Fruit fly (Drosophila melanogaster) whole organism, embryonic: Measurements from ENCODE around the gene CG32187.
A peak's percentile ranks its signal among the peaks of the same experiment; 100 is the strongest.

Experiments
- Ada2b ChIP-seq: fragments of 200-800 bp; sonication (Bioruptor generic); IDR thresholded peaks from 2 replicates; pipeline ENCODE4 v1.3.6; 2022; ENCODE audit warnings: missing biosample characterization, missing genetic modification characterization
- Adf1 ChIP-seq: fragments of 200-800 bp; sonication (Bioruptor generic); IDR thresholded peaks from 2 replicates; pipeline ENCODE4 v1.3.6; 2022; ENCODE audit warnings: missing biosample characterization, missing genetic modification characterization
- CG10462 ChIP-seq: fragments of 200-800 bp; sonication (Bioruptor generic); optimal IDR thresholded peaks from 2 replicates; lab custom pipeline; 2016; ENCODE audit warnings: missing biosample characterization, missing genetic modification characterization
- CG12744 ChIP-seq: fragments of 200-800 bp; sonication (Bioruptor generic); optimal IDR thresholded peaks from 2 replicates; lab custom pipeline; 2016; ENCODE audit warnings: missing biosample characterization, missing genetic modification characterization
- CG13894 ChIP-seq: fragments of 200-800 bp; sonication (Bioruptor generic); optimal IDR thresholded peaks from 3 replicates; lab custom pipeline; 2018; ENCODE audit warnings: missing biosample characterization, mild to moderate bottlenecking, missing genetic modification characterization, moderate library complexity
- CG15269 ChIP-seq: fragments of 200-800 bp; sonication (Bioruptor generic); optimal IDR thresholded peaks from 2 replicates; lab custom pipeline; 2018; ENCODE audit warnings: missing biosample characterization, mild to moderate bottlenecking, missing genetic modification characterization, moderate library complexity
- CG17385 ChIP-seq: fragments of 200-800 bp; sonication (Bioruptor generic); optimal IDR thresholded peaks from 3 replicates; lab custom pipeline; 2018; ENCODE audit warnings: missing biosample characterization, mild to moderate bottlenecking, missing genetic modification characterization
- CG30020 ChIP-seq: fragments of 200-800 bp; optimal IDR thresholded peaks from 2 replicates; lab custom pipeline; 2019; ENCODE audit warnings: missing biosample characterization, mild to moderate bottlenecking, missing genetic modification characterization, moderate library complexity
- CG3281 ChIP-seq: fragments of 200-800 bp; sonication (Bioruptor generic); optimal IDR thresholded peaks from 3 replicates; lab custom pipeline; 2017; ENCODE audit warnings: missing biosample characterization, mild to moderate bottlenecking, missing genetic modification characterization
- CG7839 ChIP-seq: fragments of 200-800 bp; sonication (Bioruptor generic); optimal IDR thresholded peaks from 3 replicates; lab custom pipeline; 2018; ENCODE audit warnings: missing biosample characterization, mild to moderate bottlenecking, missing genetic modification characterization, moderate library complexity
- CG8290 ChIP-seq, 3 experiments: fragments of 200-800 bp; sonication (Bioruptor generic); optimal IDR thresholded peaks; 2 replicates each; lab custom pipeline; 2016 to 2019; ENCODE audit warnings: missing biosample characterization in 3 of 3, missing genetic modification characterization in 3 of 3, mild to moderate bottlenecking in 2 of 3, moderate library complexity in 1 of 3
- CG8944 ChIP-seq: fragments of 200-800 bp; sonication (Bioruptor generic); optimal IDR thresholded peaks from 3 replicates; lab custom pipeline; 2016; ENCODE audit warnings: missing biosample characterization, missing genetic modification characterization
- CG9932 ChIP-seq: fragments of 200-800 bp; sonication (Bioruptor generic); IDR thresholded peaks from 2 replicates; pipeline ENCODE4 v1.3.6; 2022; ENCODE audit warnings: missing biosample characterization, missing genetic modification characterization
- D19A ChIP-seq: fragments of 200-800 bp; optimal IDR thresholded peaks from 3 replicates; lab custom pipeline; 2019; ENCODE audit warnings: missing biosample characterization, mild to moderate bottlenecking, missing genetic modification characterization, moderate library complexity
- Dbx ChIP-seq: fragments of 200-800 bp; sonication (Bioruptor generic); IDR thresholded peaks from 3 replicates; pipeline ENCODE4 v1.3.6; 2022; ENCODE audit warnings: missing biosample characterization, missing genetic modification characterization
- Dp ChIP-seq: fragments of 200-800 bp; sonication (Bioruptor generic); optimal IDR thresholded peaks from 2 replicates; lab custom pipeline; 2018; ENCODE audit warnings: missing biosample characterization, mild to moderate bottlenecking, missing genetic modification characterization, moderate library complexity
- Dref ChIP-seq: fragments of 200-800 bp; sonication (Bioruptor generic); IDR thresholded peaks from 2 replicates; pipeline ENCODE4 v1.3.6; 2022; ENCODE audit warnings: missing biosample characterization, missing genetic modification characterization
- Drgx ChIP-seq: fragments of 200-800 bp; sonication (Bioruptor generic); IDR thresholded peaks from 2 replicates; pipeline ENCODE4 v1.3.6; 2022; ENCODE audit warnings: missing biosample characterization, missing genetic modification characterization
- E2f2 ChIP-seq: fragments of 200-800 bp; sonication (Bioruptor generic); IDR thresholded peaks from 2 replicates; pipeline ENCODE4 v1.3.6; 2022; ENCODE audit warnings: missing biosample characterization, missing genetic modification characterization
- ERR ChIP-seq: fragments of 200-800 bp; sonication (Bioruptor generic); optimal IDR thresholded peaks from 2 replicates; lab custom pipeline; 2016; ENCODE audit warnings: missing biosample characterization, missing genetic modification characterization
- Fer1 ChIP-seq: fragments of 200-800 bp; sonication (Bioruptor generic); optimal IDR thresholded peaks from 2 replicates; lab custom pipeline; 2017; ENCODE audit warnings: missing biosample characterization, mild to moderate bottlenecking, missing genetic modification characterization
- Fer2 ChIP-seq: fragments of 200-800 bp; sonication (Bioruptor generic); optimal IDR thresholded peaks from 2 replicates; lab custom pipeline; 2018; ENCODE audit warnings: missing biosample characterization, mild to moderate bottlenecking, missing genetic modification characterization, moderate library complexity
- Fer3 ChIP-seq: fragments of 200-800 bp; sonication (Bioruptor generic); optimal IDR thresholded peaks from 2 replicates; lab custom pipeline; 2018; ENCODE audit warnings: missing biosample characterization, mild to moderate bottlenecking, missing genetic modification characterization, moderate library complexity
- HLH4C ChIP-seq: fragments of 200-800 bp; sonication (Bioruptor generic); IDR thresholded peaks from 3 replicates; pipeline ENCODE4 v1.3.6; 2022; ENCODE audit warnings: missing biosample characterization, missing genetic modification characterization; ENCODE audit not compliant: partially characterized antibody
- HLH54F ChIP-seq: fragments of 200-800 bp; sonication (Bioruptor generic); optimal IDR thresholded peaks from 3 replicates; lab custom pipeline; 2016; ENCODE audit warnings: missing biosample characterization, missing genetic modification characterization
- Hmr ChIP-seq: fragments of 200-800 bp; sonication (Bioruptor generic); optimal IDR thresholded peaks from 3 replicates; lab custom pipeline; 2017; ENCODE audit warnings: mild to moderate bottlenecking, missing biosample characterization, missing genetic modification reagents, missing genetic modification characterization
- Neu2 ChIP-seq: fragments of 200-800 bp; sonication (Bioruptor generic); optimal IDR thresholded peaks from 3 replicates; lab custom pipeline; 2016; ENCODE audit warnings: missing biosample characterization, missing genetic modification characterization, borderline replicate concordance
- Nf-YB ChIP-seq: fragments of 200-800 bp; sonication (Bioruptor generic); optimal IDR thresholded peaks from 3 replicates; lab custom pipeline; 2019; ENCODE audit warnings: missing biosample characterization, mild to moderate bottlenecking, missing genetic modification characterization, moderate library complexity
- Nf-YC ChIP-seq: fragments of 200-800 bp; optimal IDR thresholded peaks from 3 replicates; lab custom pipeline; 2019; ENCODE audit warnings: missing biosample characterization, mild to moderate bottlenecking, missing genetic modification characterization, moderate library complexity
- NfI ChIP-seq: fragments of 200-800 bp; sonication (Bioruptor generic); optimal IDR thresholded peaks from 3 replicates; lab custom pipeline; 2018; ENCODE audit warnings: missing biosample characterization, mild to moderate bottlenecking, missing genetic modification characterization, moderate library complexity
- Rfx ChIP-seq: fragments of 200-800 bp; sonication (Bioruptor generic); IDR thresholded peaks from 2 replicates; pipeline ENCODE4 v1.3.6; 2022; ENCODE audit warnings: missing biosample characterization, missing genetic modification characterization
- Side ChIP-seq: fragments of 200-800 bp; sonication (Bioruptor generic); optimal IDR thresholded peaks from 2 replicates; lab custom pipeline; 2016; ENCODE audit warnings: missing biosample characterization, missing genetic modification characterization
- Sry-δ ChIP-seq: fragments of 200-800 bp; sonication (Bioruptor generic); optimal IDR thresholded peaks from 2 replicates; lab custom pipeline; 2016; ENCODE audit warnings: missing biosample characterization, missing genetic modification characterization
- chinmo ChIP-seq: fragments of 200-800 bp; sonication (Bioruptor generic); IDR thresholded peaks from 4 replicates; pipeline ENCODE4 v1.3.6; 2022; ENCODE audit warnings: missing biosample characterization, missing genetic modification characterization; ENCODE audit not compliant: partially characterized antibody
- ci ChIP-seq: fragments of 200-800 bp; sonication (Bioruptor generic); IDR thresholded peaks from 3 replicates; pipeline ENCODE4 v1.3.6; 2022; ENCODE audit warnings: missing biosample characterization, missing genetic modification characterization
- corto ChIP-seq: fragments of 200-800 bp; sonication (Bioruptor generic); optimal IDR thresholded peaks from 2 replicates; lab custom pipeline; 2016; ENCODE audit warnings: missing biosample characterization, mild to moderate bottlenecking, missing genetic modification characterization, moderate library complexity
- ftz-f1 ChIP-seq: fragments of 200-800 bp; sonication (Bioruptor generic); optimal IDR thresholded peaks from 2 replicates; lab custom pipeline; 2016; ENCODE audit warnings: missing biosample characterization, missing genetic modification characterization
- ind ChIP-seq: fragments of 200-800 bp; sonication (Bioruptor generic); optimal IDR thresholded peaks from 3 replicates; lab custom pipeline; 2016; ENCODE audit warnings: missing biosample characterization, missing genetic modification characterization
- kah ChIP-seq: fragments of 200-800 bp; sonication (Bioruptor generic); optimal IDR thresholded peaks from 2 replicates; lab custom pipeline; 2018; ENCODE audit warnings: missing biosample characterization, mild to moderate bottlenecking, missing genetic modification characterization
- lola ChIP-seq, 3 experiments: fragments of >200 bp in 2 of 3; fragments of 200-800 bp in 1 of 3; sonication (Bioruptor generic) in 1 of 3; optimal IDR thresholded peaks; 2 replicates each; lab custom pipeline; 2017 to 2019; ENCODE audit warnings: missing biosample characterization in 3 of 3, missing genetic modification characterization in 3 of 3, mild to moderate bottlenecking in 1 of 3, moderate library complexity in 1 of 3
- phol ChIP-seq: fragments of 200-800 bp; sonication (Bioruptor generic); optimal IDR thresholded peaks from 3 replicates; lab custom pipeline; 2018; ENCODE audit warnings: missing biosample characterization, mild to moderate bottlenecking, missing genetic modification characterization, moderate library complexity
- rib ChIP-seq: fragments of 200-800 bp; sonication (Bioruptor generic); IDR thresholded peaks from 2 replicates; pipeline ENCODE4 v1.3.6; 2022; ENCODE audit warnings: missing biosample characterization, missing genetic modification characterization
- ro ChIP-seq: fragments of 200-800 bp; sonication (Bioruptor generic); IDR thresholded peaks from 2 replicates; pipeline ENCODE4 v1.3.6; 2022; ENCODE audit warnings: missing biosample characterization, missing genetic modification characterization
- seq ChIP-seq: fragments of 200-800 bp; sonication (Bioruptor generic); IDR thresholded peaks from 2 replicates; pipeline ENCODE4 v1.3.6; 2022; ENCODE audit warnings: missing biosample characterization, missing genetic modification characterization
- tup ChIP-seq: fragments of 200-800 bp; sonication (Bioruptor generic); optimal IDR thresholded peaks from 2 replicates; lab custom pipeline; 2016; ENCODE audit warnings: missing biosample characterization, mild to moderate bottlenecking, missing genetic modification characterization, moderate library complexity
- zfh1 ChIP-seq: fragments of 200-800 bp; sonication (Bioruptor generic); IDR thresholded peaks from 3 replicates; pipeline ENCODE4 v1.3.6; 2022; ENCODE audit warnings: missing biosample characterization, missing genetic modification characterization

CG32187 gene

dm6 chr3L:17842892-17843703 is 36.9 kb upstream of the CG32187 start, which contains the start of gene CG5567 (continued):
- peak; percentile 88 for TF ChIP-seq E2f2 (GFP tag; lab: Robert Waterston, UW)
- TF ChIP-seq kah (GFP tag; lab: Kevin White, UChicago): peak; percentile 95
- TF ChIP-seq Drgx (GFP tag; lab: Robert Waterston, UW): no peak
- peak; percentile 29 for TF ChIP-seq CG15269 (tag; lab: Kevin White, UChicago)
- TF ChIP-seq corto: no peak
- peak; percentile 44; the same call in 1 of the 2 replicates for TF ChIP-seq Rfx (GFP tag; lab: Robert Waterston, UW)
- peak; percentile 88 for TF ChIP-seq ftz-f1 (GFP tag; lab: Kevin White, UChicago)
- peak; percentile 18 for TF ChIP-seq CG3281
- TF ChIP-seq ERR (GFP tag; lab: Kevin White, UChicago): peak; percentile 80
- no peak for TF ChIP-seq Dref (GFP tag; lab: Robert Waterston, UW)
- peak; percentile 19 for TF ChIP-seq HLH54F (GFP tag; lab: Kevin White, UChicago)
- TF ChIP-seq Dp (GFP tag; lab: Kevin White, UChicago): peak; percentile 86
- peak; percentile 2 for TF ChIP-seq phol (tag; lab: Kevin White, UChicago)
- TF ChIP-seq CG17385 (GFP tag; lab: Kevin White, UChicago): peak; percentile 18
- no peak for TF ChIP-seq HLH4C
- TF ChIP-seq D19A (tag; lab: Kevin White, UChicago): peak; percentile 97
- TF ChIP-seq zfh1 (GFP tag; lab: Robert Waterston, UW): no peak
- TF ChIP-seq CG8290 (GFP tag; optimal IDR thresholded peaks at IDR 0.05; lab: Kevin White, UChicago): no peak
- peak in 1 of 2 experiments; percentile 33 for TF ChIP-seq CG8290 (tag; optimal IDR thresholded peaks at IDR 0.05; lab: Kevin White, UChicago)
- TF ChIP-seq Fer3: peak; percentile 30
- TF ChIP-seq Dbx (GFP tag; lab: Robert Waterston, UW): no peak
- no peak for TF ChIP-seq CG12744 (GFP tag; lab: Kevin White, UChicago)
- 0 out of 4 replicates have a peak, but pooled peaks have one; percentile 51 for TF ChIP-seq chinmo (GFP tag; lab: Robert Waterston, UW)
- TF ChIP-seq rib (GFP tag; lab: Robert Waterston, UW): 0 out of 2 replicates have a peak, but pooled peaks have one; percentile 21
- TF ChIP-seq CG7839 (tag; lab: Kevin White, UChicago): peak; percentile 42
- peak; percentile 64 for TF ChIP-seq Fer1 (GFP tag; lab: Kevin White, UChicago)
- peak; percentile 24; the same call in 1 of the 2 replicates for TF ChIP-seq Adf1 (GFP tag; lab: Robert Waterston, UW)
- TF ChIP-seq Nf-YC (tag; lab: Kevin White, UChicago): peak; percentile 36

dm6 chr3L:17841085-17841606 is 35.0 kb upstream of the CG32187 start, which contains the start of gene CG5577:
Gene CG5577, minus strand, starts transcription at chr3L:17841427.
- TF ChIP-seq CG10462 (GFP tag; lab: Kevin White, UChicago) (no peak), Nf-YB (peak; percentile 87), Neu2 (GFP tag; lab: Kevin White, UChicago) (no peak), ro (GFP tag; lab: Robert Waterston, UW) (no peak), Side (GFP tag; lab: Kevin White, UChicago) (no peak), zfh1 (GFP tag; lab: Robert Waterston, UW) (no peak), ftz-f1 (GFP tag; lab: Kevin White, UChicago) (peak; percentile 98), Ada2b (GFP tag; lab: Robert Waterston, UW) (peak; percentile 25; the same call in 1 of the 2 replicates), CG8944 (GFP tag; lab: Kevin White, UChicago) (no peak), HLH4C (peak; percentile 48; the same call in 1 of the 3 replicates), Hmr (GFP tag; lab: Kevin White, UChicago) (peak; percentile 46), Fer3 (peak; percentile 15), ind (no peak), CG13894 (tag; lab: Kevin White, UChicago) (peak; percentile 53), CG9932 (GFP tag; lab: Robert Waterston, UW) (peak; percentile 51; the same call in 1 of the 2 replicates), lola (GFP tag; optimal IDR thresholded peaks at IDR 0.05; lab: Kevin White, UChicago) (no peak), Sry-δ (GFP tag; lab: Kevin White, UChicago) (peak; percentile 8), CG30020 (tag; lab: Kevin White, UChicago) (no peak), NfI (GFP tag; lab: Kevin White, UChicago) (peak; percentile 21), seq (GFP tag; lab: Robert Waterston, UW) (no peak), Fer2 (no peak), tup (GFP tag; lab: Kevin White, UChicago) (no peak), ci (no peak)
